Worm (Caenorhabditis elegans): ENCODE results near the gene ttbk-2.2.

The ttbk-2.2 gene

ce11 chrIV:5063297-5063696 lies 3.5 kb downstream of the ttbk-2.2 start (continued):
- TF ChIP-seq attf-4 (tag; optimal IDR thresholded peaks at IDR 0.05): no peak
- TF ChIP-seq Y48G9A.11 (GFP tag; IDR thresholded peaks at IDR 0.05): 0 out of 2 replicates have a peak, but pooled peaks have one; percentile 16
- no peak for TF ChIP-seq ceh-32 (tag; optimal IDR thresholded peaks at IDR 0.05; ENCODE audit: poor library complexity)
- TF ChIP-seq mes-2 (tag; optimal IDR thresholded peaks at IDR 0.05; ENCODE audit: poor library complexity, severe bottlenecking): peak; percentile 43
- no peak for TF ChIP-seq ztf-7 (tag; optimal IDR thresholded peaks at IDR 0.05)
- no peak for TF ChIP-seq tra-1 (GFP tag; IDR thresholded peaks at IDR 0.05)
- TF ChIP-seq mdl-1 (tag; optimal IDR thresholded peaks at IDR 0.05): no peak
- no peak for TF ChIP-seq nhr-41 (GFP tag; IDR thresholded peaks at IDR 0.05)
- TF ChIP-seq pqm-1 (tag; optimal IDR thresholded peaks at IDR 0.05): no peak
- peak; percentile 63; the same call in 1 of the 2 replicates for TF ChIP-seq mdt-29 (GFP tag; IDR thresholded peaks at IDR 0.05)
- TF ChIP-seq dmd-6 (GFP tag; IDR thresholded peaks at IDR 0.05): no peak
- TF ChIP-seq nhr-111 (GFP tag; optimal IDR thresholded peaks at IDR 0.05): no peak
- TF ChIP-seq nhr-10 (tag; optimal IDR thresholded peaks at IDR 0.05): no peak
- no peak for TF ChIP-seq mep-1 (tag; optimal IDR thresholded peaks at IDR 0.05)
- TF ChIP-seq ctbp-1 (GFP tag; IDR thresholded peaks at IDR 0.05): no peak
- no peak for TF ChIP-seq ZK546.5 (tag; optimal IDR thresholded peaks at IDR 0.05)
- no peak for TF ChIP-seq ama-1 (optimal IDR thresholded peaks at IDR 0.05)
- peak; percentile 1 for TF ChIP-seq F49E8.2 (tag; optimal IDR thresholded peaks at IDR 0.05; ENCODE audit: borderline replicate concordance)
- TF ChIP-seq nhr-102 (tag; optimal IDR thresholded peaks at IDR 0.05): peak; percentile 50
- TF ChIP-seq php-3 (GFP tag; IDR thresholded peaks at IDR 0.05): no peak
- TF ChIP-seq egl-43 (GFP tag; IDR thresholded peaks at IDR 0.05): no peak
- TF ChIP-seq unc-130 (GFP tag; optimal IDR thresholded peaks at IDR 0.05): peak; percentile 29
- TF ChIP-seq aha-1 (tag): no peak
- peak; percentile 80 for TF ChIP-seq snpc-4 (tag; optimal IDR thresholded peaks at IDR 0.05)
- no peak for TF ChIP-seq skn-1 (tag; optimal IDR thresholded peaks at IDR 0.05)
- TF ChIP-seq mxl-2 (GFP tag; conservative IDR thresholded peaks at IDR 0.05): no peak
- TF ChIP-seq F26F4.8 (GFP tag; conservative IDR thresholded peaks at IDR 0.05): no peak
- TF ChIP-seq dve-1 (tag; optimal IDR thresholded peaks at IDR 0.05; ENCODE audit: insufficient read depth): peak; percentile 25
- no peak for TF ChIP-seq lin-13 (GFP tag; optimal IDR thresholded peaks at IDR 0.05)
- no peak for TF ChIP-seq lin-39 (tag; optimal IDR thresholded peaks at IDR 0.05)
- peak; percentile 5 for TF ChIP-seq hlh-11 (tag; optimal IDR thresholded peaks at IDR 0.05)
- TF ChIP-seq F37D6.2 (tag; optimal IDR thresholded peaks at IDR 0.05): no peak
- TF ChIP-seq lim-7 (GFP tag; IDR thresholded peaks at IDR 0.05): no peak
- no peak for TF ChIP-seq arid-1 (GFP tag; conservative IDR thresholded peaks at IDR 0.05)
- TF ChIP-seq daf-19 (GFP tag; conservative IDR thresholded peaks at IDR 0.05): no peak
- TF ChIP-seq spr-3 (GFP tag; optimal IDR thresholded peaks at IDR 0.05): no peak
- TF ChIP-seq zfp-3 (GFP tag; conservative IDR thresholded peaks at IDR 0.05): no peak
- TF ChIP-seq T26A8.4 (GFP tag; IDR thresholded peaks at IDR 0.05): peak; percentile 47
- no peak for TF ChIP-seq fos-1 (tag; optimal IDR thresholded peaks at IDR 0.05)
- no peak for TF ChIP-seq gei-8 (GFP tag; optimal IDR thresholded peaks at IDR 0.05)
- no peak for TF ChIP-seq duxl-1 (tag; optimal IDR thresholded peaks at IDR 0.05; ENCODE audit: poor library complexity)
- no peak for TF ChIP-seq lsy-2 (tag; optimal IDR thresholded peaks at IDR 0.05)
- no peak for TF ChIP-seq hmg-1.1 (GFP tag; IDR thresholded peaks at IDR 0.05)
- no peak for TF ChIP-seq ceh-20 (GFP tag; IDR thresholded peaks at IDR 0.05)
- no peak for TF ChIP-seq zfp-2 (tag; optimal IDR thresholded peaks at IDR 0.05)
- no peak for TF ChIP-seq fkh-10 (GFP tag; optimal IDR thresholded peaks at IDR 0.05)
- no peak for TF ChIP-seq ces-1 (GFP tag; optimal IDR thresholded peaks at IDR 0.05)
- no peak for TF ChIP-seq nhr-77 (tag; optimal IDR thresholded peaks at IDR 0.05)
- TF ChIP-seq dmd-9 (GFP tag; IDR thresholded peaks at IDR 0.05): no peak
- no peak for TF ChIP-seq ZK337.2 (GFP tag; IDR thresholded peaks at IDR 0.05)
- TF ChIP-seq mxl-3 (GFP tag; optimal IDR thresholded peaks at IDR 0.05): no peak
- no peak for TF ChIP-seq spr-1 (tag; optimal IDR thresholded peaks at IDR 0.05)

All from whole organism, L4 larva.